Worm (Caenorhabditis elegans) whole organism, early embryonic: ENCODE measurements around the gene cdc-25.4.

Experiments used
- B0310.2 ChIP-seq: sonication (generic microtip); optimal IDR thresholded peaks from 2 replicates; lab custom pipeline; 2016; ENCODE audit warnings: mild to moderate bottlenecking, missing genetic modification characterization, missing compliant biosample characterization
- F13C5.2 ChIP-seq: sonication (generic microtip); optimal IDR thresholded peaks from 2 replicates; lab custom pipeline; 2017; ENCODE audit warnings: mild to moderate bottlenecking, missing genetic modification characterization, inconsistent platforms, missing compliant biosample characterization
- aly-1 ChIP-seq: sonication (generic microtip); optimal IDR thresholded peaks from 2 replicates; lab custom pipeline; 2016; ENCODE audit warnings: missing genetic modification characterization, missing compliant biosample characterization
- ama-1 ChIP-seq: fragments of 150-350 bp; optimal IDR thresholded peaks from 2 replicates; lab custom pipeline; 2014
- ceh-13 ChIP-seq: fragments of 200-800 bp; sonication (Bioruptor generic); optimal IDR thresholded peaks from 2 replicates; lab custom pipeline; 2018; ENCODE audit warnings: mild to moderate bottlenecking, missing genetic modification characterization, missing compliant biosample characterization
- ceh-36 ChIP-seq: sonication (generic microtip); optimal IDR thresholded peaks from 2 replicates; lab custom pipeline; 2016; ENCODE audit warnings: missing genetic modification characterization, inconsistent platforms, missing compliant biosample characterization
- ets-7 ChIP-seq: sonication (generic microtip); optimal IDR thresholded peaks from 2 replicates; lab custom pipeline; 2016; ENCODE audit warnings: missing genotype, missing genetic modification characterization, missing compliant biosample characterization
- flt-1 ChIP-seq: fragments of 200-800 bp; sonication (Bioruptor generic); IDR thresholded peaks from 2 replicates; pipeline ENCODE4 v1.3.6; 2022; ENCODE audit warnings: missing genetic modification characterization, missing compliant biosample characterization
- hmbx-1 ChIP-seq: sonication (generic microtip); optimal IDR thresholded peaks from 2 replicates; lab custom pipeline; 2016; ENCODE audit warnings: mild to moderate bottlenecking, missing genetic modification characterization, missing compliant biosample characterization
- hmg-4 ChIP-seq: fragments of 200-800 bp; sonication (Bioruptor generic); optimal IDR thresholded peaks from 2 replicates; lab custom pipeline; 2018; ENCODE audit warnings: mild to moderate bottlenecking, missing genetic modification characterization, missing compliant biosample characterization
- hnd-1 ChIP-seq: sonication (generic microtip); optimal IDR thresholded peaks from 2 replicates; lab custom pipeline; 2016; ENCODE audit warnings: missing genetic modification characterization, missing compliant biosample characterization
- pes-1 ChIP-seq: fragments of 200-800 bp; sonication (Bioruptor generic); IDR thresholded peaks from 2 replicates; pipeline ENCODE4 v1.3.6; 2022; ENCODE audit warnings: missing genetic modification reagents, missing genetic modification characterization, missing compliant biosample characterization
- scrt-1 ChIP-seq: fragments of 200-800 bp; sonication (Bioruptor generic); IDR thresholded peaks from 2 replicates; pipeline ENCODE4 v1.3.6; 2022; ENCODE audit warnings: missing genetic modification characterization, missing compliant biosample characterization
- sea-1 ChIP-seq: fragments of 200-800 bp; sonication (Bioruptor generic); conservative IDR thresholded peaks from 2 replicates; pipeline ENCODE4 v1.3.6; 2022; ENCODE audit warnings: missing genetic modification characterization, missing compliant biosample characterization
- tbx-11 ChIP-seq: fragments of 200-800 bp; sonication (Bioruptor generic); IDR thresholded peaks from 2 replicates; pipeline ENCODE4 v1.3.6; 2022; ENCODE audit warnings: missing genetic modification characterization, missing compliant biosample characterization
- tbx-37 ChIP-seq: fragments of 200-800 bp; sonication (Bioruptor generic); conservative IDR thresholded peaks from 2 replicates; pipeline ENCODE4 v1.3.6; 2022; ENCODE audit warnings: missing genetic modification reagents, missing genetic modification characterization, missing compliant biosample characterization
- tra-4 ChIP-seq: sonication (generic microtip); optimal IDR thresholded peaks from 2 replicates; lab custom pipeline; 2017; ENCODE audit warnings: missing genetic modification characterization, missing compliant biosample characterization

The cdc-25.4 gene

DNA sequence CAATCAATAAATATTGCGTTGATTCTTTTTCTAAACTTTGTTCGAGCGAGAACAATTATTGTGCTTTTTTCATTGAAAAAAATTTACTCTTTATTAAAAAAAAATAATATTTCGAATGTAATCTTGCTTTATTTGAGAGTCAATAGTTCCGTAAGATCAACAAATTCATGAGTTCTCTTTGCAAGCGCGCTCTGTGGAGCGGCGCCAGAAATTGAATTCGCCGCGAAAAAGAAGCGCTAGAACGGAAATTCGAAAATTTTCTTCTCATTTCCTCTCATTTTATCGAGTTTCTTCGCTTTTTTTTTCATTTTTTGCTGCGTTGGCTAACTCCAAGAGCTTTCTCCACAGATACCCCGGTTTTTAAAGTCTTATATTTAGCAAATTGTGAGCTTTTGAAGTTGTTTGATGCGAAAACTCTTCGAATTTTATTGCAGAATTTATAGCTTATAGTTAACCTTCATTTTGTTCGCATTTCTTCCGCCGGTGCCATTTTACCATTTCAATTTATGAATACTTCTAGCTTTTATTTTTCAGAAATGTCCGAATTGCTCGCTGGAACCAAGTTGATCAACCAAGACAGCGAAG is 7.9 kb upstream of the cdc-25.4 start, which contains the start of gene R05H5.3:
TSS of gene R05H5.3 (plus strand) at position 535 of the 585 bp plus-strand sequence.
- no peak for TF ChIP-seq ceh-36
- TF ChIP-seq tra-4 (tag; lab: Kevin White, UChicago), result no peak
- no peak for TF ChIP-seq ceh-13 (GFP tag; lab: Kevin White, UChicago)
- TF ChIP-seq ets-7 (tag; lab: Kevin White, UChicago), result no peak
- no peak for TF ChIP-seq tbx-37
- TF ChIP-seq hmbx-1 (tag; lab: Kevin White, UChicago), result no peak
- TF ChIP-seq sea-1, result no peak

DNA sequence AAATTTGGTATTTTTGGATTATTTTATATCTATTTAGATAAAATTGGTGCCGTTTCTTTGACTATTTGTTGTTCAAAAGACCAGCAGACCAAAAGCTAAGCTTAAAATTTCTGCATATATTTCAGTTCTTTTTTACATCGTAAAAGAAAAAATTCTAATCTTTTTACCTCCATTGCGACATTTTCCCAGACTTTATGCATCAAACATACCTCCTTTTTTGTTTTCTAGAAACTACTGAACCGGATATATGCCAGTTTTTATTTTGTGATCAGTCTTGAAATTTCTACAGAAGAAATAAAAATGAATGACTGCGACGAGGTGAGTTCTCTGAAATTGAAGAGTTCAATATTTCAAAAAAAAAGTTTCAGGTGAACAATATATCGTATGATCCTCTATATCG is 5.3 kb upstream of the cdc-25.4 start, which contains the start of gene srb-6:
TSS of gene srb-6 (plus strand) at position 301 of the 400 bp plus-strand sequence.
- no peak for TF ChIP-seq tbx-11 (GFP tag; lab: Robert Waterston, UW)
- TF ChIP-seq ceh-36, result no peak
- no peak for TF ChIP-seq flt-1 (GFP tag; lab: Robert Waterston, UW)
- TF ChIP-seq B0310.2 (tag; lab: Kevin White, UChicago), result no peak
- no peak for TF ChIP-seq hnd-1 (tag; lab: Kevin White, UChicago)
- TF ChIP-seq sea-1, result no peak
- TF ChIP-seq ama-1 (lab: Kevin White, UChicago), result no peak
- no peak for TF ChIP-seq hmg-4 (GFP tag; lab: Kevin White, UChicago)
- TF ChIP-seq tbx-37, result no peak

DNA sequence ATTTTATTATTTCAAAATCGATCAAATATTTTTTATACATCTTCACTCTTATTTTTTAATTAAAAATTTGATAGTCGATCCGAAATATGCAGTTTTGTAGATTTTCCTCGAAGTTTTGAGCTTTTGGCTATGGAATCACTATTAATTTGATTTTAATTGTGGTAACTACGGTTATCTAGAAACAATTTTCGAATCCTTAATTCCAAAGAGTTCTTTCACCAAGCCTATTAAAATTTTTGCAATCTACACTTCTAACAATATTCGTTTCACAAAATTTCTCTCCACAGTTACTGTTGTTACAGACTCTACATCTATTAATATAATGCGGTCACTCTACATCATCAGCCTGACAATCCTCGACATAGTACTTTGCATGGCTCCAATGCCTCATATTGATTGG is 2.9 kb upstream of the cdc-25.4 start, which contains the start of gene R05H5.7:
TSS of gene R05H5.7 (plus strand) at position 301 of the 400 bp plus-strand sequence.
- TF ChIP-seq aly-1 (no peak), pes-1 (GFP tag; lab: Robert Waterston, UW) (no peak), scrt-1 (GFP tag; lab: Robert Waterston, UW) (no peak), B0310.2 (tag; lab: Kevin White, UChicago) (no peak), tra-4 (tag; lab: Kevin White, UChicago) (no peak), ceh-13 (GFP tag; lab: Kevin White, UChicago) (no peak)

DNA sequence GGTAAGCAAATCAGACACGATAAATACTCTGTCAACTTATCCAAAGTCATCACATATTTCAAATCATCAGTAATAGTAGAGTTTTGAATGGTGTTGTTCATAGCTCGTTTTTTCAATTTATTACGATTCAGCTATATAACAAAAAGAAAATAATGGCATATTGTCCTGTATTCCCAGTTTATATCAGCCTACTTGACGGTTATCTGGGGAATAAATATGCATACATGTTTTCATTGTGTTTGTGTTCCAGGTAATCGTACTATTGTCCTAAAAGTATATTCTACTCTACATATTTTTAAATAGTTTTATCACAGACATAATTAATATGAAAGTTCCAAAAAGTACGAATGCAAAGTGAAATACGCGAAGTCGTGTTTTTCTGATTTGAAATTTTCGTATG is 1.5 kb downstream of the cdc-25.4 start, which contains the start of gene srd-2:
TSS of gene srd-2 (minus strand) at position 101 of the 400 bp plus-strand sequence.
- no peak for TF ChIP-seq scrt-1 (GFP tag; lab: Robert Waterston, UW)
- no peak for TF ChIP-seq ceh-36
- no peak for TF ChIP-seq tra-4 (tag; lab: Kevin White, UChicago)
- no peak for TF ChIP-seq aly-1
- no peak for TF ChIP-seq hnd-1 (tag; lab: Kevin White, UChicago)
- no peak for TF ChIP-seq tbx-11 (GFP tag; lab: Robert Waterston, UW)

DNA sequence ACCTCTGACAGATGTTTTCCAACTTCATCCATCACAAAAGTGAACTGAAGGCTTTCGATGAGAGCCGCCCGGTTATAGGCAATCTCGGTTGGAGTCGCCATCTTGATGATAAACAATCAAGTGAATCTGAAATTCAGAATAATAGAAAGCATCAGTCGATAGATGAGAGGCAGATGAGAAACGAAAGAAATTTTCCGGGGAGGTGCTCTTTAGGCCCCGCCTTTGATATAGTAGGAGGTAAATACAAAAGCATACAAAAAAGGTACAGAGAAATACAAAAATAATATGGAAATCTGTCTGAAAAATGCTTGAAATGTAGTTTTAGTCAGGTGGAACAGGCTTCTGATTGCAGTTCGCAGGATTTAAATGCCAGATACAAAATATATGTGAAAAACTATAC is 6.6 kb downstream of the cdc-25.4 start, which contains the start of gene srd-1:
TSS of gene srd-1 (minus strand) at position 101 of the 400 bp plus-strand sequence.
- TF ChIP-seq sea-1, result no peak
- no peak for TF ChIP-seq pes-1 (GFP tag; lab: Robert Waterston, UW)
- no peak for TF ChIP-seq tbx-37
- TF ChIP-seq aly-1, result no peak
- no peak for TF ChIP-seq ama-1 (lab: Kevin White, UChicago)
- TF ChIP-seq hmbx-1 (tag; lab: Kevin White, UChicago), result no peak
- no peak for TF ChIP-seq ets-7 (tag; lab: Kevin White, UChicago)
- TF ChIP-seq ceh-36, result no peak
- TF ChIP-seq tbx-11 (GFP tag; lab: Robert Waterston, UW), result no peak

DNA sequence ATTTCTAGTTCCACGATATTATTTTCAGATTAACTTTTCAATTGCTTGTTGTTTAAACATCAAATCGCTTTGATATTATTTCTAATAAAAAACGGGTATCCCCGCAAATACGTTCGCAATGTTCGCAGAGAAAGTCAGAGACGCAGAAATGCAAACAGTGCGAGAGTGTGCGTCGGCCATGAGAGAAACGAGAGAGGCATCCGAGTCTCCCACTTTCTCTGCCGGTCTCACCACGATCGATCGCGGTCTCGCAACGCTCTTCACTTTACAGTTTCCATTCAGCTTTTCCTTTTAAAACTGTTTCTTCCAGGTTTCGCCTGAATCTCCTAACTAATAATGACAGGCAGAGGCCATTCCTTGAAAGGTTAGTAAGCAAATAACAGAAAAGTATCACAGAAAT is 14.9 kb downstream of the cdc-25.4 start, which contains the start of gene F33H1.4:
TSS of gene F33H1.4 (plus strand) at position 311 of the 400 bp plus-strand sequence.
- peak; percentile 45 for TF ChIP-seq F13C5.2
- no peak for TF ChIP-seq hmbx-1 (tag; lab: Kevin White, UChicago)
- peak; percentile 3 for TF ChIP-seq ama-1 (lab: Kevin White, UChicago)

DNA sequence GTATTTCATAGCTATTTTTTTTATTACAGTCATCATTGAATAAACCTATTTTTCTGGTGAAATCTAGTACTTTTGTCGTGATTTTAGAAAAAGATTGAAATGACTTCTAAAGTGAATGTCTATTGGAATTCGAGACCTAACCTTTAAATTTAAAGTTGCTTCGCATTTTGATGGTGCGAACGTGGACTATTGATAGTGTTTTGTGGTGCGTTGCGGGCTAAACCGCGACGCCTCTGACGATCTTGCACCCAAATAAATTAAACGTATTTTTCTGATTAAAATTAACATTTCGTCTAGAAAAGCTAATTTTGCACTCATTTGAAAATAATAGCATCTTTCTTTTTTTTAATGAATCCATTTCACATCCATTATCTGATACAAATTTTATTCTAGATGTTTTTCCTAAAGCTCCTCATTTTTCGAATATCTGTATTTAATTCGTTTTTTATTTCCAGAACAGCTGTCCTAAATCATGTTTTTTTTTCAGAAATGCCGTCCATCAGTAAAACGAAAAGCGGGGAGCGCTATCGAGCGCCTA is 16.8 kb downstream of the cdc-25.4 start, which contains the start of gene wbp-11:
TSS of gene wbp-11 (plus strand) at position 488 of the 538 bp plus-strand sequence.
- no peak for TF ChIP-seq hmbx-1 (tag; lab: Kevin White, UChicago)

DNA sequence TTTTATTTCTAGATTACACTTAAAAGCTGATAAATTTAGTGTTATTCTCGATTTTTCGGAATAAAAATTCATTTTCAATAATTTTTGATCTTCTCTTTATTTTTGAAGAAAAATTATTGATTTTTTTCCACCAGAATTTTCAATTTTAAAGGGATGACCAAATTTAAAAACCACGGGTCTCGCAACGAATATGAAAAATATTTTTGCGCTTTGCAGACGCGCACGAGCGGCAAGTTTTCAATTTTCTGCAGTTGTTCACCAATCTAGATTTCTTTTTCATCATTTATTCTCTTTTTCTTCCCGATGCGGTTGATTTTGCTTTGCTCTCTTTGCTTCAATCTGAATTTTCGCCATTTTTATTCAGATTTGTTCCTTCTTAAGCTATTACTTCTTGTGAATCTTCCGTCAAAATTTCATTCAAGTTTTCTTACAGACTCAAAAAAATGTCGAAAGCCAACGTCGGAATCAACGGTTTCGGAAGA is 18.4 kb downstream of the cdc-25.4 start, which contains the start of gene gpd-4:
TSS of gene gpd-4 (plus strand) at position 432 of the 482 bp plus-strand sequence.
- TF ChIP-seq F13C5.2 (no peak), ets-7 (tag; lab: Kevin White, UChicago) (no peak), B0310.2 (tag; lab: Kevin White, UChicago) (no peak), tbx-11 (GFP tag; lab: Robert Waterston, UW) (no peak), tra-4 (tag; lab: Kevin White, UChicago) (no peak), ama-1 (lab: Kevin White, UChicago) (no peak), sea-1 (no peak), ceh-13 (GFP tag; lab: Kevin White, UChicago) (no peak), hnd-1 (tag; lab: Kevin White, UChicago) (no peak), scrt-1 (GFP tag; lab: Robert Waterston, UW) (no peak), flt-1 (GFP tag; lab: Robert Waterston, UW) (no peak), ceh-36 (no peak), pes-1 (GFP tag; lab: Robert Waterston, UW) (no peak)
